Fruit fly (Drosophila melanogaster): ENCODE measurements around the gene His4r.

dm6 chr3R:14624088-14624619 lies 1.4 kb upstream of the His4r start:
- TF ChIP-seq psq (optimal IDR thresholded peaks at IDR 0.05), result no peak
- no peak for TF ChIP-seq Dll (optimal IDR thresholded peaks at IDR 0.05)
- no peak for TF ChIP-seq pan (optimal IDR thresholded peaks at IDR 0.05)
- no peak for TF ChIP-seq EcR (GFP tag; optimal IDR thresholded peaks at IDR 0.05)
- no peak for TF ChIP-seq CG8478 (optimal IDR thresholded peaks at IDR 0.05)
- TF ChIP-seq usp (GFP tag; optimal IDR thresholded peaks at IDR 0.05), result no peak

Data from whole organism.